Worm (Caenorhabditis elegans) whole organism, L1 larva: ENCODE data around the gene R02D5.6.
A peak's percentile ranks its signal among the peaks of the same experiment; 100 is the strongest.

Experiments
- C04F5.9 ChIP-seq: sonication (generic microtip); optimal IDR thresholded peaks from 2 replicates; lab custom pipeline; 2016; ENCODE audit warnings: missing genetic modification characterization, missing compliant biosample characterization
- C16A3.4 ChIP-seq: fragments of 150-350 bp; optimal IDR thresholded peaks from 2 replicates; lab custom pipeline; 2014; ENCODE audit warnings: missing biosample characterization, missing genetic modification characterization
- C34B4.2 ChIP-seq: sonication (generic microtip); optimal IDR thresholded peaks from 2 replicates; lab custom pipeline; 2017; ENCODE audit warnings: mild to moderate bottlenecking, missing genetic modification characterization, missing compliant biosample characterization
- F16B12.6 ChIP-seq: fragments of 150-350 bp; optimal IDR thresholded peaks from 2 replicates; lab custom pipeline; 2014; ENCODE audit warnings: missing biosample characterization, missing genetic modification characterization
- aha-1 ChIP-seq: fragments of 150-350 bp; optimal IDR thresholded peaks from 2 replicates; lab custom pipeline; 2014; ENCODE audit warnings: missing biosample characterization, missing genetic modification characterization
- alr-1 ChIP-seq: fragments of 200-800 bp; sonication (Bioruptor generic); optimal IDR thresholded peaks from 2 replicates; lab custom pipeline; 2018; ENCODE audit warnings: borderline replicate concordance, mild to moderate bottlenecking, missing genetic modification characterization, missing compliant biosample characterization
- ama-1 ChIP-seq: fragments of 150-350 bp; optimal IDR thresholded peaks from 2 replicates; lab custom pipeline; 2014
- blmp-1 ChIP-seq: fragments of 150-350 bp; optimal IDR thresholded peaks from 2 replicates; lab custom pipeline; 2014; ENCODE audit warnings: missing biosample characterization, missing genetic modification characterization
- ceh-8 ChIP-seq: fragments of 200-800 bp; sonication (Bioruptor generic); optimal IDR thresholded peaks from 2 replicates; lab custom pipeline; 2018; ENCODE audit warnings: mild to moderate bottlenecking, missing genetic modification characterization, moderate library complexity, missing compliant biosample characterization
- ceh-82 ChIP-seq, 3 experiments: fragments of 150-350 bp in 1 of 3; sonication (generic microtip) in 2 of 3; optimal IDR thresholded peaks; 2 replicates each; lab custom pipeline; 2014 to 2017; ENCODE audit warnings: missing biosample characterization in 3 of 3, missing genetic modification characterization in 3 of 3
- ceh-90 ChIP-seq: sonication (generic microtip); optimal IDR thresholded peaks from 2 replicates; lab custom pipeline; 2016; ENCODE audit warnings: missing genetic modification characterization, missing compliant biosample characterization
- dsc-1 ChIP-seq: sonication (generic microtip); optimal IDR thresholded peaks from 2 replicates; lab custom pipeline; 2016; ENCODE audit warnings: mild to moderate bottlenecking, missing genetic modification characterization, missing compliant biosample characterization
- efl-3 ChIP-seq: fragments of 200-800 bp; sonication (Bioruptor generic); optimal IDR thresholded peaks from 2 replicates; lab custom pipeline; 2018; ENCODE audit warnings: mild to moderate bottlenecking, missing genetic modification characterization, missing compliant biosample characterization
- elt-3 ChIP-seq, 6 experiments: fragments of 150-350 bp in 1 of 6; sonication (generic microtip); optimal IDR thresholded peaks; 2 replicates each; lab custom pipeline; 2017 to 2018; ENCODE audit warnings: missing biosample characterization in 6 of 6, missing genetic modification characterization in 6 of 6, inconsistent platforms in 1 of 6
- ets-5 ChIP-seq: fragments of 200-800 bp; sonication (Bioruptor generic); IDR thresholded peaks from 2 replicates; pipeline ENCODE4 v1.3.6; 2022; ENCODE audit warnings: missing genetic modification characterization, missing compliant biosample characterization
- fkh-10 ChIP-seq: sonication (generic microtip); optimal IDR thresholded peaks from 2 replicates; lab custom pipeline; 2017; ENCODE audit warnings: missing biosample characterization, missing genetic modification reagents, missing genetic modification characterization
- fkh-4 ChIP-seq: sonication (generic microtip); optimal IDR thresholded peaks from 2 replicates; lab custom pipeline; 2016; ENCODE audit warnings: missing compliant biosample characterization, missing genetic modification characterization, borderline replicate concordance
- fos-1 ChIP-seq: fragments of 150-350 bp; optimal IDR thresholded peaks from 2 replicates; lab custom pipeline; 2014; ENCODE audit warnings: missing biosample characterization, missing genetic modification characterization
- grh-1 ChIP-seq: fragments of 200-800 bp; sonication (Bioruptor generic); IDR thresholded peaks from 2 replicates; pipeline ENCODE4 v1.3.6; 2022; ENCODE audit warnings: missing genetic modification reagents, missing genetic modification characterization, missing compliant biosample characterization
- hlh-17 ChIP-seq: fragments of 200-800 bp; sonication (Bioruptor generic); optimal IDR thresholded peaks from 2 replicates; lab custom pipeline; 2018; ENCODE audit warnings: missing genetic modification characterization, mild to moderate bottlenecking, missing compliant biosample characterization, moderate library complexity, borderline replicate concordance
- hpl-2 ChIP-seq: fragments of 150-350 bp; optimal IDR thresholded peaks from 2 replicates; lab custom pipeline; 2014; ENCODE audit warnings: missing biosample characterization, missing genetic modification reagents, missing genetic modification characterization
- irx-1 ChIP-seq: sonication (generic microtip); optimal IDR thresholded peaks from 2 replicates; lab custom pipeline; 2016; ENCODE audit warnings: missing genetic modification characterization, missing compliant biosample characterization
- jun-1 ChIP-seq: fragments of 150-350 bp; optimal IDR thresholded peaks from 2 replicates; lab custom pipeline; 2014; ENCODE audit warnings: missing biosample characterization, missing genetic modification reagents, missing genetic modification characterization
- lin-13 ChIP-seq: fragments of 150-350 bp; optimal IDR thresholded peaks from 2 replicates; lab custom pipeline; 2014; ENCODE audit warnings: missing biosample characterization, missing genetic modification reagents, missing genetic modification characterization
- lin-14 ChIP-seq: fragments of 200-800 bp; sonication (Bioruptor generic); optimal IDR thresholded peaks from 2 replicates; lab custom pipeline; 2018; ENCODE audit warnings: mild to moderate bottlenecking, missing genetic modification characterization, moderate library complexity, missing compliant biosample characterization
- lin-15B ChIP-seq: fragments of 150-350 bp; sonication (generic microtip); optimal IDR thresholded peaks from 3 replicates; lab custom pipeline; 2014; ENCODE audit warnings: missing biosample characterization, missing genetic modification characterization
- lin-35 ChIP-seq, 2 experiments: fragments of 150-350 bp; optimal IDR thresholded peaks; 2 replicates each; lab custom pipeline; 2014; ENCODE audit warnings: missing biosample characterization in 2 of 2, missing genetic modification characterization in 2 of 2, missing genetic modification reagents in 2 of 2
- lir-3 ChIP-seq: sonication (generic microtip); optimal IDR thresholded peaks from 2 replicates; lab custom pipeline; 2016; ENCODE audit warnings: mild to moderate bottlenecking, missing genetic modification characterization, moderate library complexity, missing compliant biosample characterization; ENCODE audit not compliant: poor library complexity
- lsy-2 ChIP-seq, 2 experiments: fragments of 150-350 bp; optimal IDR thresholded peaks; 2 replicates each; lab custom pipeline; 2014; ENCODE audit warnings: missing biosample characterization in 2 of 2, missing genetic modification characterization in 2 of 2
- mab-9 ChIP-seq: fragments of 200-800 bp; sonication (Bioruptor generic); IDR thresholded peaks from 2 replicates; pipeline ENCODE4 v1.3.6; 2022; ENCODE audit warnings: missing genetic modification reagents, missing genetic modification characterization, missing compliant biosample characterization
- mdl-1 ChIP-seq, 2 experiments: fragments of 150-350 bp; optimal IDR thresholded peaks; 2 replicates each; lab custom pipeline; 2014 to 2017; ENCODE audit warnings: missing biosample characterization in 2 of 2, missing genetic modification characterization in 2 of 2, inconsistent platforms in 1 of 2
- mef-2 ChIP-seq: fragments of 150-350 bp; optimal IDR thresholded peaks from 2 replicates; lab custom pipeline; 2014; ENCODE audit warnings: missing biosample characterization, missing genetic modification characterization
- mep-1 ChIP-seq: fragments of 150-350 bp; optimal IDR thresholded peaks from 2 replicates; lab custom pipeline; 2014; ENCODE audit warnings: missing biosample characterization, missing genetic modification characterization
- nhr-11 ChIP-seq: fragments of 150-350 bp; optimal IDR thresholded peaks from 2 replicates; lab custom pipeline; 2014; ENCODE audit warnings: missing biosample characterization, missing genetic modification characterization
- nhr-20 ChIP-seq: sonication (generic microtip); optimal IDR thresholded peaks from 2 replicates; lab custom pipeline; 2016; ENCODE audit warnings: mild to moderate bottlenecking, missing genetic modification characterization, missing compliant biosample characterization
- nhr-237 ChIP-seq: fragments of 150-350 bp; optimal IDR thresholded peaks from 2 replicates; lab custom pipeline; 2014; ENCODE audit warnings: missing biosample characterization, missing genetic modification characterization
- nhr-71 ChIP-seq: sonication (generic microtip); optimal IDR thresholded peaks from 2 replicates; lab custom pipeline; 2016; ENCODE audit warnings: mild to moderate bottlenecking, missing genetic modification characterization, moderate library complexity, missing compliant biosample characterization
- nhr-76 ChIP-seq: sonication (generic microtip); optimal IDR thresholded peaks from 2 replicates; lab custom pipeline; 2017; ENCODE audit warnings: missing biosample characterization, missing genetic modification characterization
- nhr-77 ChIP-seq: fragments of 150-350 bp; optimal IDR thresholded peaks from 2 replicates; lab custom pipeline; 2014; ENCODE audit warnings: missing biosample characterization, missing genetic modification characterization
- nhr-84 ChIP-seq: sonication (generic microtip); optimal IDR thresholded peaks from 2 replicates; lab custom pipeline; 2017; ENCODE audit warnings: missing biosample characterization, missing genetic modification characterization
- pax-3 ChIP-seq: fragments of 200-800 bp; sonication (Bioruptor generic); optimal IDR thresholded peaks from 2 replicates; lab custom pipeline; 2018; ENCODE audit warnings: mild to moderate bottlenecking, missing genetic modification characterization, moderate library complexity, missing compliant biosample characterization
- pqm-1 ChIP-seq: sonication (generic microtip); optimal IDR thresholded peaks from 3 replicates; lab custom pipeline; 2017; ENCODE audit warnings: missing biosample characterization, missing genetic modification characterization
- snu-23 ChIP-seq: sonication (generic microtip); optimal IDR thresholded peaks from 2 replicates; lab custom pipeline; 2016; ENCODE audit warnings: missing genetic modification characterization, missing compliant biosample characterization
- sox-4 ChIP-seq: sonication (generic microtip); optimal IDR thresholded peaks from 2 replicates; lab custom pipeline; 2016; ENCODE audit warnings: missing genetic modification characterization, missing compliant biosample characterization
- sptf-1 ChIP-seq: fragments of 150-350 bp; optimal IDR thresholded peaks from 2 replicates; lab custom pipeline; 2014; ENCODE audit warnings: missing biosample characterization, missing genetic modification characterization
- sup-37 ChIP-seq: fragments of 200-800 bp; sonication (Bioruptor generic); optimal IDR thresholded peaks from 2 replicates; lab custom pipeline; 2018; ENCODE audit warnings: mild to moderate bottlenecking, missing genetic modification characterization, missing compliant biosample characterization
- swsn-7 ChIP-seq: sonication (generic microtip); optimal IDR thresholded peaks from 2 replicates; lab custom pipeline; 2016; ENCODE audit warnings: missing genetic modification characterization, missing compliant biosample characterization
- tbx-2 ChIP-seq: sonication (generic microtip); optimal IDR thresholded peaks from 2 replicates; lab custom pipeline; 2016; ENCODE audit warnings: missing genetic modification characterization, missing compliant biosample characterization
- tlp-1 ChIP-seq: fragments of 150-350 bp; optimal IDR thresholded peaks from 2 replicates; lab custom pipeline; 2014; ENCODE audit warnings: missing biosample characterization, missing genetic modification characterization
- unc-62 ChIP-seq: fragments of 150-350 bp; optimal IDR thresholded peaks from 2 replicates; lab custom pipeline; 2014; ENCODE audit warnings: missing biosample characterization, missing genetic modification reagents, missing genetic modification characterization
- unc-86 ChIP-seq: sonication (generic microtip); optimal IDR thresholded peaks from 2 replicates; lab custom pipeline; 2016; ENCODE audit warnings: missing genetic modification characterization, missing compliant biosample characterization
- unc-98 ChIP-seq: fragments of 200-800 bp; sonication (Bioruptor generic); IDR thresholded peaks from 2 replicates; pipeline ENCODE4 v1.3.6; 2022; ENCODE audit warnings: missing genetic modification characterization, missing compliant biosample characterization
- zag-1 ChIP-seq: fragments of 150-350 bp; optimal IDR thresholded peaks from 2 replicates; lab custom pipeline; 2014; ENCODE audit warnings: missing biosample characterization, missing genetic modification characterization
- ztf-11 ChIP-seq, 2 experiments: sonication (generic microtip); optimal IDR thresholded peaks; 2 replicates each; lab custom pipeline; 2016 to 2017; ENCODE audit warnings: missing genetic modification characterization in 2 of 2, missing biosample characterization in 1 of 2, missing compliant biosample characterization in 1 of 2
- ztf-4 ChIP-seq: fragments of 150-350 bp; optimal IDR thresholded peaks from 2 replicates; lab custom pipeline; 2014; ENCODE audit warnings: missing biosample characterization, missing genetic modification characterization

Gene R02D5.6

ce11 chrV:14510746-14511145 is 7.2 kb downstream of the R02D5.6 start, which contains the start of gene R02D5.9 (continued):
- TF ChIP-seq ceh-82 (tag; optimal IDR thresholded peaks at IDR 0.05; lab: Kevin White, UChicago) = no peak
- no peak for TF ChIP-seq sox-4 (tag; lab: Kevin White, UChicago)
- TF ChIP-seq mdl-1 (tag; optimal IDR thresholded peaks at IDR 0.05; lab: Kevin White, UChicago) = peak in 1 of 2 experiments; percentile 94
- no peak for TF ChIP-seq fos-1
- TF ChIP-seq fkh-10 (GFP tag; lab: Kevin White, UChicago) = no peak
- no peak for TF ChIP-seq hlh-17 (GFP tag; lab: Kevin White, UChicago)
- TF ChIP-seq lin-35 (GFP tag; optimal IDR thresholded peaks at IDR 0.05; lab: Kevin White, UChicago) = peak in 1 of 2 experiments; percentile 70
- no peak for TF ChIP-seq lin-15B
- peak; percentile 99 for TF ChIP-seq blmp-1 (tag; lab: Kevin White, UChicago)
- TF ChIP-seq nhr-84 (tag; lab: Kevin White, UChicago) = no peak
- TF ChIP-seq aha-1 (tag; lab: Kevin White, UChicago) = no peak
- TF ChIP-seq unc-98 (GFP tag; lab: Robert Waterston, UW) = no peak
- TF ChIP-seq mep-1 = peak; percentile 42
- TF ChIP-seq ceh-90 (tag; lab: Kevin White, UChicago) = no peak
- TF ChIP-seq C04F5.9 (tag; lab: Kevin White, UChicago) = no peak
- TF ChIP-seq nhr-77 = no peak
- TF ChIP-seq tbx-2 = peak; percentile 42
- TF ChIP-seq swsn-7 = no peak
- TF ChIP-seq tlp-1 (tag; lab: Kevin White, UChicago) = no peak
- TF ChIP-seq nhr-237 (tag; lab: Kevin White, UChicago) = no peak
- peak in 1 of 2 experiments; percentile 43 for TF ChIP-seq lsy-2 (tag; optimal IDR thresholded peaks at IDR 0.05; lab: Kevin White, UChicago)
- TF ChIP-seq mef-2 (tag; lab: Kevin White, UChicago) = no peak
- TF ChIP-seq nhr-76 (tag; lab: Kevin White, UChicago) = no peak
- no peak for TF ChIP-seq mab-9 (GFP tag; lab: Robert Waterston, UW)
- TF ChIP-seq ztf-4 (tag; lab: Kevin White, UChicago) = no peak
- no peak for TF ChIP-seq efl-3
- no peak for TF ChIP-seq zag-1 (tag; lab: Kevin White, UChicago)
- peak; percentile 50 for TF ChIP-seq nhr-20 (tag; lab: Kevin White, UChicago)
- TF ChIP-seq dsc-1 = no peak
- no peak for TF ChIP-seq sptf-1
- no peak for TF ChIP-seq ceh-8 (GFP tag; lab: Kevin White, UChicago)
- TF ChIP-seq elt-3 (tag; optimal IDR thresholded peaks at IDR 0.05; lab: Kevin White, UChicago) = peak in 4 of 6 experiments; percentile 12 to 87 (median 22)
- no peak for TF ChIP-seq ztf-11 (tag; optimal IDR thresholded peaks at IDR 0.05; lab: Kevin White, UChicago)
- TF ChIP-seq jun-1 = no peak
- no peak for TF ChIP-seq unc-62 (GFP tag; lab: Kevin White, UChicago)
- no peak for TF ChIP-seq ama-1 (lab: Kevin White, UChicago)
- TF ChIP-seq C34B4.2 (tag; lab: Kevin White, UChicago) = no peak
- TF ChIP-seq ets-5 = no peak
- no peak for TF ChIP-seq hpl-2
- TF ChIP-seq sup-37 = no peak
- no peak for TF ChIP-seq C16A3.4
- TF ChIP-seq alr-1 (tag; lab: Kevin White, UChicago) = no peak
- peak; percentile 25 for TF ChIP-seq nhr-71 (tag; lab: Kevin White, UChicago)
- peak; percentile 51 for TF ChIP-seq snu-23 (GFP tag; lab: Kevin White, UChicago)
- TF ChIP-seq pqm-1 (tag; lab: Kevin White, UChicago) = no peak
- peak; percentile 87 for TF ChIP-seq lin-14 (GFP tag; lab: Kevin White, UChicago)
- TF ChIP-seq unc-86 (tag; lab: Kevin White, UChicago) = no peak
- no peak for TF ChIP-seq grh-1 (GFP tag; lab: Robert Waterston, UW)
- no peak for TF ChIP-seq nhr-11 (tag; lab: Kevin White, UChicago)
- no peak for TF ChIP-seq lir-3 (tag; lab: Kevin White, UChicago)
- no peak for TF ChIP-seq lin-13 (GFP tag; lab: Kevin White, UChicago)
- no peak for TF ChIP-seq irx-1
- TF ChIP-seq F16B12.6 (tag; lab: Kevin White, UChicago) = no peak
- TF ChIP-seq fkh-4 = no peak
- TF ChIP-seq pax-3 (tag; lab: Kevin White, UChicago) = no peak
